Worm (Caenorhabditis elegans) whole organism, young adult: ENCODE data around the gene F55C12.2.

Source experiments
- C06A6.2 ChIP-seq: fragments of 200-800 bp; sonication (Bioruptor generic); conservative IDR thresholded peaks from 2 replicates; pipeline ENCODE4 v1.3.6; 2022; ENCODE audit warnings: missing genetic modification characterization, missing compliant biosample characterization
- D2030.7 ChIP-seq: fragments of 200-800 bp; sonication (Bioruptor generic); IDR thresholded peaks from 2 replicates; pipeline ENCODE4 v1.3.6; 2022; ENCODE audit warnings: missing genetic modification reagents, missing genetic modification characterization, missing compliant biosample characterization
- F33H1.4 ChIP-seq: fragments of 200-800 bp; sonication (Bioruptor generic); IDR thresholded peaks from 2 replicates; pipeline ENCODE4 v1.3.6; 2022; ENCODE audit warnings: missing genetic modification reagents, missing genetic modification characterization, missing compliant biosample characterization
- F37B4.10 ChIP-seq: fragments of 200-800 bp; sonication (Bioruptor generic); IDR thresholded peaks from 2 replicates; pipeline ENCODE4 v1.3.6; 2022; ENCODE audit warnings: missing genetic modification characterization, missing compliant biosample characterization
- F55B11.4 ChIP-seq: sonication (generic microtip); optimal IDR thresholded peaks from 2 replicates; lab custom pipeline; 2016; ENCODE audit warnings: missing compliant biosample characterization, missing genetic modification characterization, borderline replicate concordance; ENCODE audit not compliant: insufficient read depth
- F57A8.1 ChIP-seq: fragments of 200-800 bp; sonication (Bioruptor generic); optimal IDR thresholded peaks from 2 replicates; lab custom pipeline; 2018; ENCODE audit warnings: mild to moderate bottlenecking, missing genetic modification characterization, moderate library complexity, missing compliant biosample characterization
- F57C9.4 ChIP-seq: sonication (generic microtip); optimal IDR thresholded peaks from 2 replicates; lab custom pipeline; 2017; ENCODE audit warnings: mild to moderate bottlenecking, missing genetic modification characterization, missing compliant biosample characterization
- K12H6.12 ChIP-seq: fragments of 200-800 bp; sonication (Bioruptor generic); optimal IDR thresholded peaks from 2 replicates; lab custom pipeline; 2018; ENCODE audit warnings: mild to moderate bottlenecking, missing genetic modification characterization, missing compliant biosample characterization
- Y56A3A.18 ChIP-seq: fragments of 200-800 bp; sonication (Bioruptor generic); IDR thresholded peaks from 2 replicates; pipeline ENCODE4 v1.3.6; 2022; ENCODE audit warnings: missing genetic modification reagents, missing genetic modification characterization, missing compliant biosample characterization
- Y95B8A.8 ChIP-seq: fragments of 200-800 bp; sonication (Bioruptor generic); IDR thresholded peaks from 2 replicates; pipeline ENCODE4 v1.3.6; 2022; ENCODE audit warnings: missing genetic modification reagents, missing genetic modification characterization, missing compliant biosample characterization
- ZK185.1 ChIP-seq: sonication (generic microtip); optimal IDR thresholded peaks from 2 replicates; lab custom pipeline; 2016; ENCODE audit warnings: mild to moderate bottlenecking, missing genetic modification characterization, missing compliant biosample characterization; ENCODE audit not compliant: poor library complexity, severe bottlenecking
- attf-3 ChIP-seq: fragments of 200-800 bp; sonication (Bioruptor generic); conservative IDR thresholded peaks from 2 replicates; pipeline ENCODE4 v1.3.6; 2022; ENCODE audit warnings: missing genetic modification reagents, missing genetic modification characterization, missing compliant biosample characterization
- attf-6 ChIP-seq: fragments of 200-800 bp; sonication (Bioruptor generic); IDR thresholded peaks from 2 replicates; pipeline ENCODE4 v1.3.6; 2022; ENCODE audit warnings: missing genetic modification reagents, missing genetic modification characterization, missing compliant biosample characterization
- ceh-79 ChIP-seq: sonication (generic microtip); optimal IDR thresholded peaks from 2 replicates; lab custom pipeline; 2017; ENCODE audit warnings: mild to moderate bottlenecking, missing genetic modification characterization, missing compliant biosample characterization
- dox-1 ChIP-seq: fragments of 200-800 bp; sonication (Bioruptor generic); IDR thresholded peaks from 2 replicates; pipeline ENCODE4 v1.3.6; 2022; ENCODE audit warnings: missing genetic modification reagents, missing genetic modification characterization, missing compliant biosample characterization
- efl-1 ChIP-seq: fragments of 150-350 bp; optimal IDR thresholded peaks from 2 replicates; lab custom pipeline; 2014; ENCODE audit warnings: missing biosample characterization, missing genetic modification reagents, missing genetic modification characterization
- egl-18 ChIP-seq: fragments of 200-800 bp; sonication (Bioruptor generic); IDR thresholded peaks from 2 replicates; pipeline ENCODE4 v1.3.6; 2022; ENCODE audit warnings: missing genetic modification reagents, missing genetic modification characterization, missing compliant biosample characterization
- hlh-26 ChIP-seq: fragments of 200-800 bp; sonication (Bioruptor generic); conservative IDR thresholded peaks from 2 replicates; pipeline ENCODE4 v1.3.6; 2022; ENCODE audit warnings: missing genetic modification reagents, missing genetic modification characterization, missing compliant biosample characterization
- hmg-1.2 ChIP-seq: fragments of 200-800 bp; sonication (Bioruptor generic); IDR thresholded peaks from 2 replicates; pipeline ENCODE4 v1.3.6; 2022; ENCODE audit warnings: missing genetic modification reagents, missing genetic modification characterization, missing compliant biosample characterization
- hsf-1 ChIP-seq: fragments of 200-800 bp; sonication (Bioruptor generic); IDR thresholded peaks from 2 replicates; pipeline ENCODE4 v1.3.6; 2022; ENCODE audit warnings: missing genetic modification reagents, missing genetic modification characterization, missing compliant biosample characterization
- lin-40 ChIP-seq: sonication (generic microtip); optimal IDR thresholded peaks from 2 replicates; lab custom pipeline; 2016; ENCODE audit warnings: missing genetic modification characterization, mild to moderate bottlenecking, missing compliant biosample characterization, missing genotype, missing genetic modification reagents
- lin-54 ChIP-seq: fragments of 200-800 bp; sonication (Bioruptor generic); optimal IDR thresholded peaks from 2 replicates; lab custom pipeline; 2018; ENCODE audit warnings: mild to moderate bottlenecking, missing genetic modification characterization, missing compliant biosample characterization
- mes-4 ChIP-seq: sonication (generic microtip); optimal IDR thresholded peaks from 2 replicates; lab custom pipeline; 2016; ENCODE audit warnings: missing genotype, missing genetic modification characterization, missing compliant biosample characterization
- nfya-1 ChIP-seq: sonication (generic microtip); optimal IDR thresholded peaks from 2 replicates; lab custom pipeline; 2017; ENCODE audit warnings: antibody characterized with exemption, missing compliant biosample characterization, missing genetic modification characterization, borderline replicate concordance; ENCODE audit not compliant: insufficient read depth
- nfyb-1 ChIP-seq: fragments of 200-800 bp; sonication (Bioruptor generic); IDR thresholded peaks from 2 replicates; pipeline ENCODE4 v1.3.6; 2022; ENCODE audit warnings: missing genetic modification reagents, missing genetic modification characterization, missing compliant biosample characterization
- nhr-120 ChIP-seq: fragments of 200-800 bp; sonication (Bioruptor generic); IDR thresholded peaks from 2 replicates; pipeline ENCODE4 v1.3.6; 2022; ENCODE audit warnings: missing genetic modification characterization, missing compliant biosample characterization
- nhr-179 ChIP-seq: sonication (generic microtip); optimal IDR thresholded peaks from 2 replicates; lab custom pipeline; 2016; ENCODE audit warnings: mild to moderate bottlenecking, missing genetic modification characterization, missing compliant biosample characterization
- nhr-27 ChIP-seq: fragments of 200-800 bp; sonication (Bioruptor generic); optimal IDR thresholded peaks from 2 replicates; lab custom pipeline; 2018; ENCODE audit warnings: mild to moderate bottlenecking, missing genetic modification characterization, moderate library complexity, missing compliant biosample characterization
- nhr-90 ChIP-seq: sonication (generic microtip); optimal IDR thresholded peaks from 2 replicates; lab custom pipeline; 2016; ENCODE audit warnings: missing genotype, mild to moderate bottlenecking, missing genetic modification characterization, missing compliant biosample characterization
- snpc-4 ChIP-seq, 5 experiments: fragments of 150-350 bp in 1 of 5; sonication (generic microtip) in 4 of 5; optimal IDR thresholded peaks; 2 replicates each; lab custom pipeline; 2014 to 2018; ENCODE audit warnings: missing genetic modification characterization in 5 of 5, missing biosample characterization in 3 of 5, antibody characterized with exemption in 2 of 5, mild to moderate bottlenecking in 2 of 5, missing compliant biosample characterization in 2 of 5, missing genotype in 2 of 5, moderate library complexity in 2 of 5, missing genetic modification reagents in 1 of 5
- tbx-9 ChIP-seq: sonication (generic microtip); optimal IDR thresholded peaks from 2 replicates; lab custom pipeline; 2016; ENCODE audit warnings: borderline replicate concordance, missing genetic modification characterization, inconsistent platforms, missing compliant biosample characterization
- ztf-22 ChIP-seq: fragments of 200-800 bp; sonication (Bioruptor generic); optimal IDR thresholded peaks from 2 replicates; lab custom pipeline; 2018; ENCODE audit warnings: mild to moderate bottlenecking, missing genetic modification characterization, moderate library complexity, missing compliant biosample characterization
- ztf-6 ChIP-seq: fragments of 200-800 bp; sonication (Bioruptor generic); IDR thresholded peaks from 2 replicates; pipeline ENCODE4 v1.3.6; 2022; ENCODE audit warnings: missing genetic modification reagents, missing genetic modification characterization, missing compliant biosample characterization

Gene F55C12.2

DNA sequence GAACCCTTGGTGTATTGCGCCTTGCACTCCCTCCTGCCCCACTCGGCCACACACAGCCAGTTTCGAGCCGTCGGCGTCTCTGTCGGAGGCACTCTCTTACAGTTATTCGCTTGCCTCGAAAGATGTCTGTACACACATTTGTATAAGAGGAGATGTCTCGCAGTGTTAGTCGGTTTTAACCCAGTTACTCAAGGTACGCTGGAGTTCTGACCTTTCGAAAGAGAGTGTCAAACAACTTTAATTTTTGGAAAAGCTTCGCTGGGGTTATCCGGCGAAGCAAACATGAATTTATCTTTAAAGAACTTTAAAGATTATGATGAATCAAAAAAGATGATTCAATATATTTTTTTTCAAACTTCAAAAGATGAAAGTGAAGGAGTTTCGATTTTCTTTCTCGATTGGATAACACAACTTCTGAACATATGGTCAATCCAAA, 31.9 kb upstream of the F55C12.2 start (continued):
- TF ChIP-seq nfyb-1 (GFP tag; lab: Robert Waterston, UW) (peak; percentile 99), nhr-179 (tag; lab: Kevin White, UChicago) (peak; percentile 78), nfya-1 (tag; lab: Kevin White, UChicago) (no peak)

DNA sequence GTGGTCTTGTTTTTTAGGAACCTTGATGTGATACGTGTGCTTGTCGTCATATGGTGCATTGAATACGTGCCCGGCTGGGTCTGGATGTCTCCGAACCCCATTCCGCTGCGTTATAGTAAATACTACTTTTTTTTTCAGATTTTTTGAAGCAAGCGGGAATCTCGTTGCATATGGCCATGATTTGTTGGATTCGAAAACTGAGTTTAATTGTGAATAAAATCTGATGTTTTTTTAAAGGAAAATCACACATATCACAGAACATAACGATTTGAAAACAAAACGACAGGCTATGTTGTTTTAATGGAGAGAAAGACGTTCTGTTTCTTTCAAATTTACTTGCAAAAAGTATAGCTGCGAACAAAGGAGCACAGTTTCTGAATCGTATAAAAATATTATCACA, 31.2 kb upstream of the F55C12.2 start, which contains the start of the genes ZK1248.17 and H41C03.3:
Gene ZK1248.17, minus strand, starts transcription at position 101 of the 400 bp plus-strand sequence.
Gene H41C03.3, plus strand, starts transcription at position 337 of the 400 bp plus-strand sequence.
- no peak for TF ChIP-seq hsf-1 (GFP tag; lab: Robert Waterston, UW)
- TF ChIP-seq Y95B8A.8 (GFP tag; lab: Robert Waterston, UW): no peak
- no peak for TF ChIP-seq C06A6.2 (GFP tag; lab: Robert Waterston, UW)
- TF ChIP-seq K12H6.12 (tag; lab: Kevin White, UChicago): no peak
- TF ChIP-seq ZK185.1 (tag; lab: Kevin White, UChicago): no peak
- TF ChIP-seq hlh-26 (GFP tag; lab: Robert Waterston, UW): no peak
- TF ChIP-seq dox-1 (GFP tag; lab: Robert Waterston, UW): no peak
- no peak for TF ChIP-seq D2030.7
- TF ChIP-seq hmg-1.2 (GFP tag; lab: Robert Waterston, UW): no peak
- no peak for TF ChIP-seq nhr-27
- TF ChIP-seq F37B4.10: no peak
- TF ChIP-seq efl-1 (GFP tag; lab: Kevin White, UChicago): no peak
- no peak for TF ChIP-seq attf-6

DNA sequence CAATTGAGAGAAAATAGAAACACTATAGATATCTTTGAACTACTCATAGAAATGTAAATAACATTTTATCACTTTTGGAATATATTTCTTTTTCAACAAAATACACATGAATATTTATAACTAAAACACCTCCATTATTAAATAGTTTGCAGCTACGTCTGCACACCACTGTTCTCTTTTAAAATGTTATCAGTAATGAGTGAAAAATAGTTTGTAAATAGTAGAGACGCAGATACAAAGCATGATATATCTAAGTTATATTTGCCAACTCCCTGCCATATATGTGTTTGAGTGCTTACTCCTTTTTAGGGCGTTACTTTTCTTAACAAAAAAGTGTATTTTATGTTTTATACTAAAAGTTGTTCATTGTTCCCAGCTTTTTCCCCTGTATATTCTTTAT, 30.4 kb upstream of the F55C12.2 start:
- TF ChIP-seq F57C9.4 (tag; lab: Kevin White, UChicago) (no peak), nhr-90 (tag; lab: Kevin White, UChicago) (no peak), F33H1.4 (GFP tag; lab: Robert Waterston, UW) (no peak)

DNA sequence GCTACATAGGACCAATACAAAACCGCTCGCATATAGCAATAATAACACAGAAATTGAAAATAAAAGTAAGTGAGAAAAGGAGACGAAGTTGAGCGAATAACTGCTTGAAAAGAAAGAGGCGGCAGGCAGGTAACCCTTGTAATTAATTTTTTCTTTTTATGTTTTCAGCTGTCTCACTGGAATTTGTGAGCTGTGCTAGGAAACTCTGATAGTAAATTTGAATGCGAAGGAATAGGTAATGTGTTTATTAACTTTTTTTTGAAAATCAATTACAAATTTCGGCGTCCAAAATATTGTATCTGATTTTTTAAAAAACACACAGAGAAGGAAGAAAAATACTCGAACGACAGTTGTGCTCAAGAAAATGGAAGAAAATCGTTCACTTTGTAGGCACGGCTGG, 24.6 kb upstream of the F55C12.2 start, which contains the start of gene H41C03.2:
Gene H41C03.2, minus strand, starts transcription at position 101 of the 400 bp plus-strand sequence.
- no peak for TF ChIP-seq ztf-6
- no peak for TF ChIP-seq Y56A3A.18
- no peak for TF ChIP-seq dox-1 (GFP tag; lab: Robert Waterston, UW)
- TF ChIP-seq ceh-79 (tag; lab: Kevin White, UChicago): no peak
- no peak for TF ChIP-seq egl-18 (GFP tag; lab: Robert Waterston, UW)
- TF ChIP-seq nhr-120 (GFP tag; lab: Robert Waterston, UW): no peak
- no peak for TF ChIP-seq lin-40 (tag; lab: Kevin White, UChicago)
- no peak for TF ChIP-seq attf-3 (GFP tag; lab: Robert Waterston, UW)
- no peak for TF ChIP-seq lin-54 (GFP tag; lab: Kevin White, UChicago)
- TF ChIP-seq mes-4 (tag; lab: Kevin White, UChicago): no peak
- TF ChIP-seq F57A8.1 (GFP tag; lab: Kevin White, UChicago): no peak
- no peak for TF ChIP-seq hlh-26 (GFP tag; lab: Robert Waterston, UW)
- TF ChIP-seq ztf-22 (GFP tag; lab: Kevin White, UChicago): no peak
- TF ChIP-seq snpc-4 (GFP tag; optimal IDR thresholded peaks at IDR 0.05; lab: Kevin White, UChicago): no peak
- TF ChIP-seq snpc-4 (tag; optimal IDR thresholded peaks at IDR 0.05; lab: Kevin White, UChicago): no peak
- TF ChIP-seq F55B11.4 (tag; lab: Kevin White, UChicago): no peak
- TF ChIP-seq tbx-9 (tag; lab: Kevin White, UChicago): no peak
- TF ChIP-seq, all 124 proteins: peak for 0
